Worm (Caenorhabditis elegans): ENCODE measurements around the gene nspe-7.
A peak's percentile ranks its signal among the peaks of the same experiment; 100 is the strongest.

nspe-7 gene

ce11 chrII:12651208-12651607, 24.2 kb downstream of the nspe-7 start:
- TF ChIP-seq F33H1.4 (GFP tag; IDR thresholded peaks at IDR 0.05) = peak; percentile 28; the same call in 1 of the 2 replicates

ce11 chrII:12654447-12654846, 27.5 kb downstream of the nspe-7 start, which contains the start of gene rgs-4:
Gene rgs-4 (plus strand): TSS chrII:12654747.
- no peak for TF ChIP-seq Y56A3A.18 (GFP tag; IDR thresholded peaks at IDR 0.05)
- no peak for TF ChIP-seq hlh-12 (tag; optimal IDR thresholded peaks at IDR 0.05)
- TF ChIP-seq aptf-3 (GFP tag; IDR thresholded peaks at IDR 0.05) = no peak
- TF ChIP-seq F57A8.1 (GFP tag; optimal IDR thresholded peaks at IDR 0.05) = no peak
- no peak for TF ChIP-seq B0336.3 (GFP tag; IDR thresholded peaks at IDR 0.05)
- TF ChIP-seq mcd-1 (GFP tag; IDR thresholded peaks at IDR 0.05) = no peak
- no peak for TF ChIP-seq C17E4.6 (GFP tag; IDR thresholded peaks at IDR 0.05)

- TF ChIP-seq sdz-38 (tag; optimal IDR thresholded peaks at IDR 0.05) (no peak), lsl-1 (GFP tag; optimal IDR thresholded peaks at IDR 0.05) (no peak), let-526 (GFP tag; IDR thresholded peaks at IDR 0.05) (no peak), bed-2 (GFP tag; IDR thresholded peaks at IDR 0.05) (no peak), pha-4 (tag; optimal IDR thresholded peaks at IDR 0.05) (no peak), hlh-26 (GFP tag; conservative IDR thresholded peaks at IDR 0.05) (no peak), mel-28 (tag; optimal IDR thresholded peaks at IDR 0.05; ENCODE audit: borderline replicate concordance) (no peak)
These were observed 28.8 kb downstream of the nspe-7 start for ce11 chrII:12655816-12656215.

ce11 chrII:12657620-12658019, 30.6 kb downstream of the nspe-7 start:
- TF ChIP-seq let-607 (tag; optimal IDR thresholded peaks at IDR 0.05) (no peak), snpc-1.3 (tag; optimal IDR thresholded peaks at IDR 0.05; ENCODE audit: insufficient read depth) (no peak), nfya-1 (tag; optimal IDR thresholded peaks at IDR 0.05; ENCODE audit: borderline replicate concordance, insufficient read depth) (no peak), snpc-4 (GFP tag; optimal IDR thresholded peaks at IDR 0.05) (no peak), snpc-4 (tag; optimal IDR thresholded peaks at IDR 0.05) (no peak), fkh-3 (tag; optimal IDR thresholded peaks at IDR 0.05) (no peak), unc-62 (GFP tag; optimal IDR thresholded peaks at IDR 0.05) (no peak), hsf-1 (GFP tag; IDR thresholded peaks at IDR 0.05) (no peak), akir-1 (GFP tag; optimal IDR thresholded peaks at IDR 0.05) (no peak), B0261.1 (tag; optimal IDR thresholded peaks at IDR 0.05) (no peak), ama-1 (optimal IDR thresholded peaks at IDR 0.05) (no peak), ama-1 (GFP tag; optimal IDR thresholded peaks at IDR 0.05) (no peak)

ce11 chrII:12658409-12658808, 31.4 kb downstream of the nspe-7 start:
- no peak for TF ChIP-seq nhr-90 (tag; optimal IDR thresholded peaks at IDR 0.05)
- TF ChIP-seq dpff-1 (tag; optimal IDR thresholded peaks at IDR 0.05) = no peak
- no peak for TF ChIP-seq him-1 (tag; optimal IDR thresholded peaks at IDR 0.05)
- no peak for TF ChIP-seq egrh-3 (GFP tag; IDR thresholded peaks at IDR 0.05)
- no peak for TF ChIP-seq B0261.1 (tag; optimal IDR thresholded peaks at IDR 0.05)
- TF ChIP-seq rcor-1 (GFP tag; IDR thresholded peaks at IDR 0.05) = no peak
- TF ChIP-seq T07F8.4 (tag; optimal IDR thresholded peaks at IDR 0.05) = no peak
- TF ChIP-seq ZK185.1 (tag; optimal IDR thresholded peaks at IDR 0.05; ENCODE audit: poor library complexity, severe bottlenecking) = no peak
- no peak for TF ChIP-seq Y79H2A.3 (GFP tag; conservative IDR thresholded peaks at IDR 0.05)
- no peak for TF ChIP-seq mel-28 (tag; optimal IDR thresholded peaks at IDR 0.05; ENCODE audit: borderline replicate concordance)
- TF ChIP-seq F37B4.10 (GFP tag; IDR thresholded peaks at IDR 0.05) = no peak
- no peak for TF ChIP-seq lsy-27 (tag; optimal IDR thresholded peaks at IDR 0.05; ENCODE audit: borderline replicate concordance, insufficient read depth)
